Worm (Caenorhabditis elegans) whole organism, midembryonic: ENCODE measurements around the gene tag-307.

Experiments used
- T22C8.4 ChIP-seq: fragments of 200-800 bp; sonication (Bioruptor generic); IDR thresholded peaks from 2 replicates; pipeline ENCODE4 v1.3.6; 2022; ENCODE audit warnings: missing genetic modification characterization, missing compliant biosample characterization
- cog-1 ChIP-seq: sonication (generic microtip); optimal IDR thresholded peaks from 2 replicates; lab custom pipeline; 2016; ENCODE audit warnings: missing genetic modification characterization, missing compliant biosample characterization
- flt-1 ChIP-seq: fragments of 200-800 bp; sonication (Bioruptor generic); IDR thresholded peaks from 2 replicates; pipeline ENCODE4 v1.3.6; 2022; ENCODE audit warnings: missing genetic modification characterization, missing compliant biosample characterization
- klf-2 ChIP-seq: fragments of 200-800 bp; sonication (Bioruptor generic); conservative IDR thresholded peaks from 2 replicates; pipeline ENCODE4 v1.3.6; 2022; ENCODE audit warnings: missing genetic modification reagents, missing genetic modification characterization, missing compliant biosample characterization
- med-1 ChIP-seq: sonication (generic microtip); optimal IDR thresholded peaks from 2 replicates; lab custom pipeline; 2017; ENCODE audit warnings: missing genetic modification characterization, mild to moderate bottlenecking, missing compliant biosample characterization, antibody characterized with exemption, missing genetic modification reagents; ENCODE audit not compliant: insufficient read depth
- ref-1 ChIP-seq: fragments of 200-800 bp; sonication (Bioruptor generic); conservative IDR thresholded peaks from 2 replicates; pipeline ENCODE4 v1.3.6; 2022; ENCODE audit warnings: missing genetic modification reagents, missing genetic modification characterization, missing compliant biosample characterization
- tab-1 ChIP-seq: fragments of 200-800 bp; sonication (Bioruptor generic); IDR thresholded peaks from 2 replicates; pipeline ENCODE4 v1.3.6; 2022; ENCODE audit warnings: missing genetic modification characterization, missing compliant biosample characterization
- ztf-23 ChIP-seq: fragments of 200-800 bp; sonication (Bioruptor generic); IDR thresholded peaks from 2 replicates; pipeline ENCODE4 v1.3.6; 2022; ENCODE audit warnings: missing genetic modification reagents, missing genetic modification characterization, missing compliant biosample characterization
- ztf-29 ChIP-seq: fragments of 200-800 bp; sonication (Bioruptor generic); IDR thresholded peaks from 2 replicates; pipeline ENCODE4 v1.3.6; 2022; ENCODE audit warnings: missing genetic modification reagents, missing genetic modification characterization, missing compliant biosample characterization

The tag-307 gene

ce11 chrIII:7860885-7861284 is 3.8 kb upstream of the tag-307 start, which contains the start of gene cuc-1:
Gene cuc-1 (minus strand): TSS chrIII:7860985.
- TF ChIP-seq ztf-23 (GFP tag; lab: Robert Waterston, UW) (no peak), tab-1 (no peak), cog-1 (tag; lab: Kevin White, UChicago) (no peak), med-1 (no peak), ref-1 (GFP tag; lab: Robert Waterston, UW) (no peak), ztf-29 (no peak), klf-2 (no peak)

- no peak for TF ChIP-seq med-1
- no peak for TF ChIP-seq klf-2
- TF ChIP-seq T22C8.4, result no peak
- no peak for TF ChIP-seq ref-1 (GFP tag; lab: Robert Waterston, UW)
- TF ChIP-seq tab-1, result no peak
- no peak for TF ChIP-seq cog-1 (tag; lab: Kevin White, UChicago)
- TF ChIP-seq ztf-29, result no peak
- no peak for TF ChIP-seq flt-1 (GFP tag; lab: Robert Waterston, UW)
- TF ChIP-seq ztf-23 (GFP tag; lab: Robert Waterston, UW), result no peak
Measured at ce11 chrIII:7859313-7859712, 2.3 kb upstream of the tag-307 start, which contains the start of gene tomm-7. Gene tomm-7 (plus strand): TSS chrIII:7859613.

ce11 chrIII:7858407-7859029 is 1.5 kb upstream of the tag-307 start, which contains the start of the genes coq-5 and ufm-1:
Gene coq-5 (minus strand): TSS chrIII:7858457.
Gene ufm-1 (plus strand): TSS chrIII:7858979.
- no peak for TF ChIP-seq klf-2
- no peak for TF ChIP-seq ztf-23 (GFP tag; lab: Robert Waterston, UW)
- no peak for TF ChIP-seq cog-1 (tag; lab: Kevin White, UChicago)
- TF ChIP-seq med-1, result no peak
- no peak for TF ChIP-seq flt-1 (GFP tag; lab: Robert Waterston, UW)
- no peak for TF ChIP-seq ztf-29
- no peak for TF ChIP-seq ref-1 (GFP tag; lab: Robert Waterston, UW)
- no peak for TF ChIP-seq T22C8.4
- no peak for TF ChIP-seq tab-1

- TF ChIP-seq med-1 (no peak), ztf-23 (GFP tag; lab: Robert Waterston, UW) (no peak), flt-1 (GFP tag; lab: Robert Waterston, UW) (no peak), T22C8.4 (no peak), tab-1 (no peak), klf-2 (no peak)
Measured at ce11 chrIII:7855468-7855867, 1.6 kb downstream of the tag-307 start.

- TF ChIP-seq cog-1 (tag; lab: Kevin White, UChicago) (peak; percentile 99), flt-1 (GFP tag; lab: Robert Waterston, UW) (peak; percentile 92), ztf-23 (GFP tag; lab: Robert Waterston, UW) (peak; percentile 94), klf-2 (peak; percentile 70; the same call in 1 of the 2 replicates), ref-1 (GFP tag; lab: Robert Waterston, UW) (peak; percentile 61), tab-1 (peak; percentile 83), ztf-29 (peak; percentile 77), med-1 (peak; percentile 48), T22C8.4 (peak; percentile 76)
Measured at ce11 chrIII:7854494-7855184, 2.4 kb downstream of the tag-307 start, which contains the start of gene rpl-35. Gene rpl-35 (plus strand): TSS chrIII:7855134.

- no peak for TF ChIP-seq ztf-29
Measured at ce11 chrIII:7848173-7848572, 8.9 kb downstream of the tag-307 start.

- TF ChIP-seq T22C8.4 (no peak), cog-1 (tag; lab: Kevin White, UChicago) (no peak), ztf-23 (GFP tag; lab: Robert Waterston, UW) (no peak), tab-1 (no peak), ztf-29 (no peak), klf-2 (no peak), flt-1 (GFP tag; lab: Robert Waterston, UW) (no peak), ref-1 (GFP tag; lab: Robert Waterston, UW) (no peak)
Measured at ce11 chrIII:7843536-7843935, 13.5 kb downstream of the tag-307 start, which contains the start of gene ZK652.8. Gene ZK652.8 (minus strand): TSS chrIII:7843636.

- TF ChIP-seq klf-2 (no peak), ztf-23 (GFP tag; lab: Robert Waterston, UW) (no peak), med-1 (no peak), ztf-29 (no peak), T22C8.4 (no peak), tab-1 (no peak), cog-1 (tag; lab: Kevin White, UChicago) (no peak), ref-1 (GFP tag; lab: Robert Waterston, UW) (no peak), flt-1 (GFP tag; lab: Robert Waterston, UW) (no peak)
Measured at ce11 chrIII:7838907-7839642, 18.0 kb downstream of the tag-307 start, which contains the start of gene ceh-23. Gene ceh-23 (plus strand): TSS chrIII:7839592.

ce11 chrIII:7837567-7837966 is 19.5 kb downstream of the tag-307 start:
- TF ChIP-seq flt-1 (GFP tag; lab: Robert Waterston, UW), result no peak
- TF ChIP-seq tab-1, result no peak
- TF ChIP-seq ztf-29, result no peak
- TF ChIP-seq cog-1 (tag; lab: Kevin White, UChicago), result no peak
- no peak for TF ChIP-seq med-1
- no peak for TF ChIP-seq klf-2
- TF ChIP-seq ref-1 (GFP tag; lab: Robert Waterston, UW), result no peak
- no peak for TF ChIP-seq T22C8.4
- TF ChIP-seq ztf-23 (GFP tag; lab: Robert Waterston, UW), result no peak

ce11 chrIII:7835684-7836083 is 21.4 kb downstream of the tag-307 start:
- TF ChIP-seq ztf-29 (no peak), tab-1 (no peak), klf-2 (no peak), med-1 (no peak), ref-1 (GFP tag; lab: Robert Waterston, UW) (no peak), ztf-23 (GFP tag; lab: Robert Waterston, UW) (no peak), T22C8.4 (no peak), cog-1 (tag; lab: Kevin White, UChicago) (no peak), flt-1 (GFP tag; lab: Robert Waterston, UW) (no peak)
